Fruit fly (Drosophila melanogaster): ENCODE measurements around the gene mira.

- TF ChIP-seq Clk (GFP tag; optimal IDR thresholded peaks at IDR 0.05) (no peak), CG12768 (GFP tag; optimal IDR thresholded peaks at IDR 0.05) (no peak), CG11617 (GFP tag; optimal IDR thresholded peaks at IDR 0.05) (no peak), kay (GFP tag; ENCODE audit: borderline replicate concordance) (no peak), CG7045 (GFP tag; optimal IDR thresholded peaks at IDR 0.05) (no peak), toe (GFP tag; optimal IDR thresholded peaks at IDR 0.05) (no peak)
These were observed 46.6 kb downstream of the mira start, which contains the start of gene ninaE for dm6 chr3R:19888156-19888784.
